Fruit fly (Drosophila melanogaster) Kc167 (cell line): Measurements from ENCODE around the gene Sfp84E.

ENCODE experiments used
- Myc ChIP-seq: fragments of >200 bp; optimal IDR thresholded peaks from 2 replicates; lab custom pipeline; 2017; ENCODE audit warnings: missing external identifiers
- Sin3A ChIP-seq: fragments of >200 bp; optimal IDR thresholded peaks from 2 replicates; lab custom pipeline; 2018; ENCODE audit warnings: missing external identifiers
- psq ChIP-seq: fragments of >200 bp; optimal IDR thresholded peaks from 2 replicates; lab custom pipeline; 2017; ENCODE audit warnings: missing external identifiers
- ttk ChIP-seq: sonication (Bioruptor generic); optimal IDR thresholded peaks from 2 replicates; lab custom pipeline; 2017; ENCODE audit warnings: missing external identifiers

- TF ChIP-seq psq (lab: Kevin White, UChicago) = no peak
- no peak for TF ChIP-seq Myc (lab: Kevin White, UChicago)
- no peak for TF ChIP-seq ttk
- TF ChIP-seq Sin3A (lab: Kevin White, UChicago) = no peak
Observed at dm6 chr3R:7944699-7945349, 35.3 kb downstream of the Sfp84E start.
